Worm (Caenorhabditis elegans) whole organism, L2 larva: ENCODE results near the gene memi-3.

Experiments used
- alr-1 ChIP-seq: fragments of 150-350 bp; optimal IDR thresholded peaks from 2 replicates; lab custom pipeline; 2014; ENCODE audit warnings: missing biosample characterization, missing genetic modification characterization
- aly-2 ChIP-seq: fragments of 150-350 bp; optimal IDR thresholded peaks from 2 replicates; lab custom pipeline; 2014; ENCODE audit warnings: missing biosample characterization, missing genetic modification characterization
- ama-1 ChIP-seq: fragments of 150-350 bp; optimal IDR thresholded peaks from 2 replicates; lab custom pipeline; 2018; ENCODE audit warnings: inconsistent platforms
- ceh-82 ChIP-seq: fragments of 150-350 bp; optimal IDR thresholded peaks from 2 replicates; lab custom pipeline; 2014; ENCODE audit warnings: missing biosample characterization, missing genetic modification characterization
- elt-1 ChIP-seq: fragments of 150-350 bp; optimal IDR thresholded peaks from 2 replicates; lab custom pipeline; 2014; ENCODE audit warnings: missing biosample characterization, missing genetic modification characterization
- elt-3 ChIP-seq: sonication (generic microtip); optimal IDR thresholded peaks from 2 replicates; lab custom pipeline; 2017; ENCODE audit warnings: missing biosample characterization, missing genetic modification characterization
- lin-13 ChIP-seq: fragments of 150-350 bp; optimal IDR thresholded peaks from 2 replicates; lab custom pipeline; 2014; ENCODE audit warnings: missing biosample characterization, missing genetic modification reagents, missing genetic modification characterization
- mdl-1 ChIP-seq, 2 experiments: fragments of 150-350 bp in 1 of 2; sonication (generic microtip) in 1 of 2; optimal IDR thresholded peaks; 2 replicates each; lab custom pipeline; 2017; ENCODE audit warnings: missing biosample characterization in 2 of 2, missing genetic modification characterization in 2 of 2
- nhr-11 ChIP-seq: fragments of 150-350 bp; optimal IDR thresholded peaks from 2 replicates; lab custom pipeline; 2014; ENCODE audit warnings: missing biosample characterization, missing genetic modification characterization
- nhr-25 ChIP-seq: fragments of 150-350 bp; sonication (generic microtip); optimal IDR thresholded peaks from 3 replicates; lab custom pipeline; 2014; ENCODE audit warnings: missing biosample characterization, missing genetic modification characterization
- skn-1 ChIP-seq: sonication (generic microtip); optimal IDR thresholded peaks from 2 replicates; lab custom pipeline; 2017; ENCODE audit warnings: missing biosample characterization, missing genetic modification characterization
- snpc-4 ChIP-seq: fragments of 150-350 bp; optimal IDR thresholded peaks from 2 replicates; lab custom pipeline; 2014; ENCODE audit warnings: missing biosample characterization, missing genetic modification characterization
- zag-1 ChIP-seq: fragments of 150-350 bp; optimal IDR thresholded peaks from 2 replicates; lab custom pipeline; 2014; ENCODE audit warnings: missing biosample characterization, missing genetic modification characterization
- ztf-11 ChIP-seq: sonication (generic microtip); optimal IDR thresholded peaks from 2 replicates; lab custom pipeline; 2017; ENCODE audit warnings: missing biosample characterization, missing genetic modification characterization

DNA sequence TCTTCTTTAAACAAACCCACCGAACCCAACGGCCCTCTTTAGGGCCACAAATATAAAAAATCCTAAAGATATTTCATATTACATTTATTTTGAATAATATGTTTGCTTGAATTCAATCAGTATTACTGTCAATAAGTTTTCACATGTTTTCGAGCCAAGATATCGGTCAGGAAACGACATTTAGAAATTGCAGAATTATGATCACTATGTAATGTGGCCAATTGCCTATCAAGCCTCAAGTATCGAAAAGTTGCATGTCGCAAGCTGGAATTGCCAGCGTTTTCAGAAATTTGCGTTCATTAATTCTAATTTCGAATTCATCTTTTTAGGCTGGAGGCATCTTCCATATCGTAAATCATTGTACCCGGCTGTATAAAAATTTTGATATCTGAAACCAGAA lies 1.7 kb downstream of the memi-3 start:
- TF ChIP-seq mdl-1 (tag; optimal IDR thresholded peaks at IDR 0.05; lab: Kevin White, UChicago) (no peak), nhr-11 (tag; lab: Kevin White, UChicago) (no peak), ceh-82 (tag; lab: Kevin White, UChicago) (no peak), skn-1 (no peak), snpc-4 (tag; lab: Kevin White, UChicago) (no peak), nhr-25 (tag; lab: Kevin White, UChicago) (no peak), elt-3 (tag; lab: Kevin White, UChicago) (no peak), ztf-11 (tag; lab: Kevin White, UChicago) (no peak), lin-13 (GFP tag; lab: Kevin White, UChicago) (no peak), elt-1 (tag; lab: Kevin White, UChicago) (no peak), aly-2 (tag; lab: Kevin White, UChicago) (no peak), ama-1 (lab: Kevin White, UChicago) (no peak), alr-1 (tag; lab: Kevin White, UChicago) (no peak), zag-1 (no peak)
